Worm (Caenorhabditis elegans) whole organism, L2 larva: ENCODE data around the gene pld-1.

Experiments used
- C34F6.9 ChIP-seq: fragments of 150-350 bp; optimal IDR thresholded peaks from 2 replicates; lab custom pipeline; 2014; ENCODE audit warnings: missing biosample characterization, missing genetic modification characterization
- F13H6.1 ChIP-seq: sonication (generic microtip); optimal IDR thresholded peaks from 2 replicates; lab custom pipeline; 2016; ENCODE audit warnings: missing genetic modification characterization, missing compliant biosample characterization
- R02D3.7 ChIP-seq: fragments of 150-350 bp; optimal IDR thresholded peaks from 2 replicates; lab custom pipeline; 2014; ENCODE audit warnings: missing biosample characterization, missing genetic modification characterization
- Y55F3AM.14 ChIP-seq: fragments of 200-800 bp; sonication (Bioruptor generic); optimal IDR thresholded peaks from 2 replicates; lab custom pipeline; 2018; ENCODE audit warnings: mild to moderate bottlenecking, missing genetic modification characterization, missing compliant biosample characterization
- ZK546.5 ChIP-seq: sonication (generic microtip); optimal IDR thresholded peaks from 2 replicates; lab custom pipeline; 2017; ENCODE audit warnings: missing biosample characterization, missing genetic modification characterization
- alr-1 ChIP-seq: fragments of 150-350 bp; optimal IDR thresholded peaks from 2 replicates; lab custom pipeline; 2014; ENCODE audit warnings: missing biosample characterization, missing genetic modification characterization
- aly-2 ChIP-seq: fragments of 150-350 bp; optimal IDR thresholded peaks from 2 replicates; lab custom pipeline; 2014; ENCODE audit warnings: missing biosample characterization, missing genetic modification characterization
- ama-1 ChIP-seq: fragments of 150-350 bp; optimal IDR thresholded peaks from 2 replicates; lab custom pipeline; 2018; ENCODE audit warnings: inconsistent platforms
- blmp-1 ChIP-seq: sonication (generic microtip); optimal IDR thresholded peaks from 2 replicates; lab custom pipeline; 2017; ENCODE audit warnings: missing genetic modification characterization, mild to moderate bottlenecking, missing compliant biosample characterization, antibody characterized with exemption, moderate library complexity; ENCODE audit not compliant: insufficient read depth
- ceh-16 ChIP-seq: fragments of 150-350 bp; optimal IDR thresholded peaks from 2 replicates; lab custom pipeline; 2014; ENCODE audit warnings: missing biosample characterization, missing genetic modification characterization
- ceh-82 ChIP-seq: fragments of 150-350 bp; optimal IDR thresholded peaks from 2 replicates; lab custom pipeline; 2014; ENCODE audit warnings: missing biosample characterization, missing genetic modification characterization
- crh-2 ChIP-seq: sonication (generic microtip); optimal IDR thresholded peaks from 2 replicates; lab custom pipeline; 2017; ENCODE audit warnings: missing biosample characterization, missing genetic modification characterization
- dmd-4 ChIP-seq: sonication (generic microtip); optimal IDR thresholded peaks from 2 replicates; lab custom pipeline; 2017; ENCODE audit warnings: missing biosample characterization, missing genetic modification characterization
- egl-27 ChIP-seq: sonication (generic microtip); optimal IDR thresholded peaks from 3 replicates; lab custom pipeline; 2017; ENCODE audit warnings: missing biosample characterization, missing genetic modification reagents, missing genetic modification characterization
- elt-1 ChIP-seq: fragments of 150-350 bp; optimal IDR thresholded peaks from 2 replicates; lab custom pipeline; 2014; ENCODE audit warnings: missing biosample characterization, missing genetic modification characterization
- elt-3 ChIP-seq: sonication (generic microtip); optimal IDR thresholded peaks from 2 replicates; lab custom pipeline; 2017; ENCODE audit warnings: missing biosample characterization, missing genetic modification characterization
- fos-1 ChIP-seq: fragments of 150-350 bp; optimal IDR thresholded peaks from 2 replicates; lab custom pipeline; 2014; ENCODE audit warnings: missing biosample characterization, missing genetic modification characterization
- gmeb-1 ChIP-seq: fragments of 150-350 bp; optimal IDR thresholded peaks from 2 replicates; lab custom pipeline; 2014; ENCODE audit warnings: missing biosample characterization, missing genetic modification characterization
- lin-11 ChIP-seq: fragments of 150-350 bp; sonication (generic microtip); optimal IDR thresholded peaks from 2 replicates; lab custom pipeline; 2014; ENCODE audit warnings: missing biosample characterization, missing genetic modification characterization, inconsistent platforms, mixed read lengths
- lin-13 ChIP-seq: fragments of 150-350 bp; optimal IDR thresholded peaks from 2 replicates; lab custom pipeline; 2014; ENCODE audit warnings: missing biosample characterization, missing genetic modification reagents, missing genetic modification characterization
- lin-39 ChIP-seq: fragments of 150-350 bp; optimal IDR thresholded peaks from 2 replicates; lab custom pipeline; 2014; ENCODE audit warnings: missing biosample characterization, missing genetic modification reagents, missing genetic modification characterization
- lsy-2 ChIP-seq, 2 experiments: fragments of 150-350 bp in 1 of 2; sonication (generic microtip) in 1 of 2; optimal IDR thresholded peaks; 2 replicates each; lab custom pipeline; 2014 to 2017; ENCODE audit warnings: missing biosample characterization in 2 of 2, missing genetic modification characterization in 2 of 2
- mab-5 ChIP-seq: fragments of 150-350 bp; optimal IDR thresholded peaks from 2 replicates; lab custom pipeline; 2014; ENCODE audit warnings: missing biosample characterization, missing genetic modification characterization
- mbf-1 ChIP-seq: sonication (generic microtip); optimal IDR thresholded peaks from 2 replicates; lab custom pipeline; 2017; ENCODE audit warnings: missing biosample characterization, missing genetic modification characterization
- mdl-1 ChIP-seq, 2 experiments: fragments of 150-350 bp in 1 of 2; sonication (generic microtip) in 1 of 2; optimal IDR thresholded peaks; 2 replicates each; lab custom pipeline; 2017; ENCODE audit warnings: missing biosample characterization in 2 of 2, missing genetic modification characterization in 2 of 2
- nhr-11 ChIP-seq: fragments of 150-350 bp; optimal IDR thresholded peaks from 2 replicates; lab custom pipeline; 2014; ENCODE audit warnings: missing biosample characterization, missing genetic modification characterization
- nhr-12 ChIP-seq: fragments of 150-350 bp; optimal IDR thresholded peaks from 2 replicates; lab custom pipeline; 2014; ENCODE audit warnings: missing biosample characterization, missing genetic modification characterization
- nhr-129 ChIP-seq: fragments of 150-350 bp; optimal IDR thresholded peaks from 2 replicates; lab custom pipeline; 2014; ENCODE audit warnings: missing biosample characterization, missing genetic modification characterization
- nhr-21 ChIP-seq: fragments of 150-350 bp; optimal IDR thresholded peaks from 2 replicates; lab custom pipeline; 2014; ENCODE audit warnings: missing biosample characterization, missing genetic modification characterization
- nhr-23 ChIP-seq: fragments of 150-350 bp; optimal IDR thresholded peaks from 2 replicates; lab custom pipeline; 2014; ENCODE audit warnings: missing biosample characterization, missing genetic modification reagents, missing genetic modification characterization
- nhr-237 ChIP-seq: fragments of 150-350 bp; optimal IDR thresholded peaks from 2 replicates; lab custom pipeline; 2014; ENCODE audit warnings: missing biosample characterization, missing genetic modification characterization
- nhr-25 ChIP-seq: fragments of 150-350 bp; sonication (generic microtip); optimal IDR thresholded peaks from 3 replicates; lab custom pipeline; 2014; ENCODE audit warnings: missing biosample characterization, missing genetic modification characterization
- nhr-6 ChIP-seq: fragments of 150-350 bp; optimal IDR thresholded peaks from 2 replicates; lab custom pipeline; 2014; ENCODE audit warnings: missing biosample characterization, missing genetic modification characterization
- nhr-77 ChIP-seq: fragments of 150-350 bp; optimal IDR thresholded peaks from 2 replicates; lab custom pipeline; 2014; ENCODE audit warnings: missing biosample characterization, missing genetic modification characterization
- peb-1 ChIP-seq: fragments of 150-350 bp; optimal IDR thresholded peaks from 2 replicates; lab custom pipeline; 2014; ENCODE audit warnings: missing biosample characterization, missing genetic modification characterization
- sem-4 ChIP-seq: fragments of 150-350 bp; optimal IDR thresholded peaks from 2 replicates; lab custom pipeline; 2014; ENCODE audit warnings: missing biosample characterization, missing genetic modification reagents, missing genetic modification characterization
- skn-1 ChIP-seq: sonication (generic microtip); optimal IDR thresholded peaks from 2 replicates; lab custom pipeline; 2017; ENCODE audit warnings: missing biosample characterization, missing genetic modification characterization
- sma-9 ChIP-seq, 2 experiments: fragments of 150-350 bp in 1 of 2; sonication (generic microtip) in 1 of 2; optimal IDR thresholded peaks; 2 replicates each; lab custom pipeline; 2014 to 2016; ENCODE audit warnings: missing genetic modification characterization in 2 of 2, mild to moderate bottlenecking in 1 of 2, missing biosample characterization in 1 of 2, missing compliant biosample characterization in 1 of 2, missing genetic modification reagents in 1 of 2, moderate library complexity in 1 of 2
- snpc-4 ChIP-seq: fragments of 150-350 bp; optimal IDR thresholded peaks from 2 replicates; lab custom pipeline; 2014; ENCODE audit warnings: missing biosample characterization, missing genetic modification characterization
- unc-39 ChIP-seq: fragments of 150-350 bp; optimal IDR thresholded peaks from 2 replicates; lab custom pipeline; 2014; ENCODE audit warnings: missing biosample characterization, missing genetic modification characterization
- unc-55 ChIP-seq: fragments of 150-350 bp; sonication (generic microtip); optimal IDR thresholded peaks from 3 replicates; lab custom pipeline; 2014; ENCODE audit warnings: missing biosample characterization, missing genetic modification reagents, missing genetic modification characterization
- unc-62 ChIP-seq: fragments of 150-350 bp; optimal IDR thresholded peaks from 2 replicates; lab custom pipeline; 2014; ENCODE audit warnings: missing biosample characterization, missing genetic modification reagents, missing genetic modification characterization
- zag-1 ChIP-seq: fragments of 150-350 bp; optimal IDR thresholded peaks from 2 replicates; lab custom pipeline; 2014; ENCODE audit warnings: missing biosample characterization, missing genetic modification characterization
- ztf-1 ChIP-seq: fragments of 200-800 bp; sonication (Bioruptor generic); conservative IDR thresholded peaks from 2 replicates; pipeline ENCODE4 v1.3.6; 2022; ENCODE audit warnings: missing genetic modification characterization, missing compliant biosample characterization
- ztf-11 ChIP-seq: sonication (generic microtip); optimal IDR thresholded peaks from 2 replicates; lab custom pipeline; 2017; ENCODE audit warnings: missing biosample characterization, missing genetic modification characterization
- ztf-4 ChIP-seq: fragments of 150-350 bp; optimal IDR thresholded peaks from 2 replicates; lab custom pipeline; 2014; ENCODE audit warnings: missing biosample characterization, missing genetic modification characterization

The pld-1 gene

DNA sequence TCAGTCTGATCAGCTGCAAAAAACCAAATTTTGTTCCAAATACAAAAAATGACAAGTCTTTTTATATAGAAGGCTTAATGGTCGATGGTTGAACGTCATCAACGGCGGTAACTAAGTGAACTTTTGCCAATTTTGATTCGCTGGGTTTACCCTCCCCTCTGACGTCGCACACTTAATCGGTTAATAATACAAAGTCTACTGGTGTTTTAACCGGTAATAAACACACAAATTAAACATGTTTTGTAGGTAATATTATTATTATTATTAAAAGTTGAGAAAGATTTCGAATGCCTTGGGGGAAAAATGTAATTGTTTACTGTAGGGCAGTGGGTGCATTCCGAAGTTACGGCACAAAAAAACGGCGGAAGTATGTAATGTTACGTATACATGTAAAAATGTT, 30.8 kb downstream of the pld-1 start, which contains the start of gene pho-12:
Gene pho-12 (minus strand): TSS at position 101 of the 400 bp plus-strand sequence.
- TF ChIP-seq C34F6.9 (no peak), mab-5 (tag; lab: Kevin White, UChicago) (no peak), ama-1 (lab: Kevin White, UChicago) (no peak), peb-1 (tag; lab: Kevin White, UChicago) (no peak), Y55F3AM.14 (GFP tag; lab: Kevin White, UChicago) (no peak), crh-2 (tag; lab: Kevin White, UChicago) (no peak), R02D3.7 (no peak), mdl-1 (tag; optimal IDR thresholded peaks at IDR 0.05; lab: Kevin White, UChicago) (no peak), sma-9 (GFP tag; optimal IDR thresholded peaks at IDR 0.05; lab: Kevin White, UChicago) (no peak), sma-9 (tag; optimal IDR thresholded peaks at IDR 0.05; lab: Kevin White, UChicago) (no peak), blmp-1 (no peak), ceh-16 (tag; lab: Kevin White, UChicago) (no peak), ztf-11 (tag; lab: Kevin White, UChicago) (no peak), unc-39 (no peak), lin-11 (tag; lab: Kevin White, UChicago) (no peak), lin-13 (no peak), snpc-4 (tag; lab: Kevin White, UChicago) (no peak)

- TF ChIP-seq gmeb-1 (no peak), ztf-1 (no peak), alr-1 (tag; lab: Kevin White, UChicago) (no peak), crh-2 (tag; lab: Kevin White, UChicago) (no peak), C34F6.9 (no peak), dmd-4 (no peak), ztf-4 (tag; lab: Kevin White, UChicago) (no peak), lsy-2 (tag; optimal IDR thresholded peaks at IDR 0.05; lab: Kevin White, UChicago) (no peak), nhr-23 (tag; lab: Kevin White, UChicago) (no peak), sem-4 (tag; lab: Kevin White, UChicago) (no peak), zag-1 (tag; lab: Kevin White, UChicago) (no peak)
These were observed 33.5 kb downstream of the pld-1 start, which contains the start of gene C27A2.12 for ce11 chrII:5058036-5058435. C27A2.12 (minus strand) TSS chrII:5058136.

DNA sequence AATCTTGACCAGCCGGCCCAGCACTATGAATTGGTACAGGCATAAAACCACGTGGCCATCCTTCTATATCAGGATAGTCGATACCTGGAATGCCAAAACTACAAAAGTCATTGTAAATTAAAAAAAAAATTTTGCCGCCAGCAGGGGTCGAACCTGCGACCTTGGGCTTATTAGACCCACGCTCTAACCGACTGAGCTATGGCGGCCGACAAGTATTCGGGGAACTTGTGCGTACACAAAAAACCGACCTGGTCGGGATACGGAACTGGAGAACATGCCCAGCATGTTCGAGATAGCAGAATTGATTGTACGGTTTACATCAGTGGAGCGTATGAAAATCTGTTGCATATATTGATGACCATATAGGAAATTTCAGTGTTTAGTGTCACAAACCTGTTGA, 34.2 kb downstream of the pld-1 start:
- TF ChIP-seq lin-39 (tag; lab: Kevin White, UChicago) (no peak), egl-27 (tag; lab: Kevin White, UChicago) (no peak), unc-55 (GFP tag; lab: Kevin White, UChicago) (no peak), nhr-25 (tag; lab: Kevin White, UChicago) (peak; percentile 26), lin-13 (peak; percentile 31), lsy-2 (tag; optimal IDR thresholded peaks at IDR 0.05; lab: Kevin White, UChicago) (peak; percentile 63 to 81), nhr-129 (tag; lab: Kevin White, UChicago) (peak; percentile 61), nhr-11 (tag; lab: Kevin White, UChicago) (no peak), ZK546.5 (tag; lab: Kevin White, UChicago) (no peak), R02D3.7 (no peak), crh-2 (tag; lab: Kevin White, UChicago) (peak; percentile 68), nhr-23 (tag; lab: Kevin White, UChicago) (no peak), elt-3 (no peak), zag-1 (tag; lab: Kevin White, UChicago) (no peak), ztf-4 (tag; lab: Kevin White, UChicago) (no peak), ceh-82 (tag; lab: Kevin White, UChicago) (no peak), nhr-237 (no peak), ztf-1 (no peak), mdl-1 (tag; optimal IDR thresholded peaks at IDR 0.05; lab: Kevin White, UChicago) (peak in 1 of 2 experiments; percentile 8), ama-1 (lab: Kevin White, UChicago) (no peak), nhr-12 (no peak), skn-1 (tag; lab: Kevin White, UChicago) (no peak), lin-11 (tag; lab: Kevin White, UChicago) (peak; percentile 44), peb-1 (tag; lab: Kevin White, UChicago) (no peak), mab-5 (tag; lab: Kevin White, UChicago) (no peak), C34F6.9 (peak; percentile 35), sma-9 (GFP tag; optimal IDR thresholded peaks at IDR 0.05; lab: Kevin White, UChicago) (peak; percentile 66), sma-9 (tag; optimal IDR thresholded peaks at IDR 0.05; lab: Kevin White, UChicago) (no peak), elt-1 (tag; lab: Kevin White, UChicago) (no peak), dmd-4 (no peak), ceh-16 (tag; lab: Kevin White, UChicago) (no peak), aly-2 (tag; lab: Kevin White, UChicago) (no peak), nhr-21 (peak; percentile 45), snpc-4 (tag; lab: Kevin White, UChicago) (peak; percentile 98), ztf-11 (tag; lab: Kevin White, UChicago) (no peak), gmeb-1 (peak; percentile 62), nhr-6 (tag; lab: Kevin White, UChicago) (no peak), Y55F3AM.14 (GFP tag; lab: Kevin White, UChicago) (no peak), nhr-77 (tag; lab: Kevin White, UChicago) (peak; percentile 24), unc-39 (no peak), unc-62 (GFP tag; lab: Kevin White, UChicago) (no peak), fos-1 (tag; lab: Kevin White, UChicago) (peak; percentile 30), mbf-1 (tag; lab: Kevin White, UChicago) (no peak), F13H6.1 (peak; percentile 71), blmp-1 (no peak), alr-1 (tag; lab: Kevin White, UChicago) (no peak), sem-4 (tag; lab: Kevin White, UChicago) (peak; percentile 47)
